Worm (Caenorhabditis elegans): Measurements from ENCODE around the gene rnh-2.

The rnh-2 gene

DNA sequence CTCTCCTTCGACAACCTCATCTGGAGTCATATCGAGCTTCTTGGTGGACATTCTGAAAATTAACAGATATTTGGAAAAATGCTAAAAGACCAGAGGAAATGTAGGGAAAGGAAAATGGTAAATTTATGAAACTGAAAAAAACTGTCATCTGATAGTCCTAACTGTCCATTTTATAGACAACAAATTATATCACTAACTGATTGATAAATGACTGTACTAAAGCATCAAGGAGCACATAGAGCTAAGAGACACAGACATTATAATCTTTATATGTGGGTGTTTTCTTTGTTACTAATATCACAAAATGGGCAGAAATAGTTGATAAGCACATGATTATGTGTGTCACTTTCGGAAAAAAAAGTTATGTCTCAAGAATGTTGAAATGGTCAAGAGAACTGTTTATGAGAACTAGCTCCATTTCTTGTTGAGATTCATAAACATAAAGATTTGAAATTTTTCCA is 49.9 kb downstream of the rnh-2 start, which contains the start of gene F54C9.3 (continued):
- no peak for TF ChIP-seq nhr-237 (tag; optimal IDR thresholded peaks at IDR 0.05)
- TF ChIP-seq nhr-77 (tag; optimal IDR thresholded peaks at IDR 0.05) = peak; percentile 93
- peak; percentile 96 for TF ChIP-seq ceh-20 (GFP tag; IDR thresholded peaks at IDR 0.05)
- TF ChIP-seq skn-1 (tag; optimal IDR thresholded peaks at IDR 0.05) = no peak
- peak; percentile 62 for TF ChIP-seq lin-1 (GFP tag; IDR thresholded peaks at IDR 0.05)
- TF ChIP-seq dpl-1 (GFP tag; optimal IDR thresholded peaks at IDR 0.05) = no peak
- peak; percentile 91 for TF ChIP-seq pqm-1 (tag; optimal IDR thresholded peaks at IDR 0.05)
- no peak for TF ChIP-seq duxl-1 (tag; optimal IDR thresholded peaks at IDR 0.05; ENCODE audit: poor library complexity)
- TF ChIP-seq hlh-30 (tag; optimal IDR thresholded peaks at IDR 0.05; ENCODE audit: insufficient read depth) = peak; percentile 50
- no peak for TF ChIP-seq daf-19 (GFP tag; conservative IDR thresholded peaks at IDR 0.05)
- TF ChIP-seq snpc-4 (tag; optimal IDR thresholded peaks at IDR 0.05) = no peak
- TF ChIP-seq dve-1 (tag; optimal IDR thresholded peaks at IDR 0.05; ENCODE audit: insufficient read depth) = peak; percentile 92
- no peak for TF ChIP-seq nhr-10 (tag; optimal IDR thresholded peaks at IDR 0.05)
